Worm (Caenorhabditis elegans): Measurements from ENCODE around the gene Y22D7AL.6.

DNA sequence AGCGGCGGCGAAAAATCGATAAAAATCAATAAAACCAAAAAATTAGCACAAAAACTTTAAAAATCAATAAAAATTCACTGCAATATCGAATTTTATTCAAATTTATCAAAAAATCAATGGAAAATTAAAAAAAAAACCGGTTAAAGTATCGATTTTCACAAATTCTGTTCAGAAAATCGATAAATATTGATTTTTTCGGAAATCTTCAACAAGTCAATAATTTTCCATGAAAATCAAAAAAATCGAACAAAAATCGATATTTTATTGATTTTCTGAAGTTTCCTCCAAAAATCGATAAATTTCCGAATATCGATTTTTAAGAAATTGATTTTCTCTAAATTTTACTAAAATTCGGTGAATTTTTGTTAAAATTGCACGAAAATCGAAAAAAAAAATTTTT lies 26.2 kb upstream of the Y22D7AL.6 start:
- no peak for TF ChIP-seq ztf-29 (GFP tag; IDR thresholded peaks at IDR 0.05)
- no peak for TF ChIP-seq flt-1 (GFP tag; IDR thresholded peaks at IDR 0.05)
- no peak for TF ChIP-seq med-1 (GFP tag; optimal IDR thresholded peaks at IDR 0.05; ENCODE audit: insufficient read depth)
- no peak for TF ChIP-seq cog-1 (tag; optimal IDR thresholded peaks at IDR 0.05)
- TF ChIP-seq ref-1 (GFP tag; conservative IDR thresholded peaks at IDR 0.05): no peak
- peak; percentile 77 for TF ChIP-seq T22C8.4 (GFP tag; IDR thresholded peaks at IDR 0.05)
